Fruit fly (Drosophila melanogaster): ENCODE results near the gene CG31029.

DNA sequence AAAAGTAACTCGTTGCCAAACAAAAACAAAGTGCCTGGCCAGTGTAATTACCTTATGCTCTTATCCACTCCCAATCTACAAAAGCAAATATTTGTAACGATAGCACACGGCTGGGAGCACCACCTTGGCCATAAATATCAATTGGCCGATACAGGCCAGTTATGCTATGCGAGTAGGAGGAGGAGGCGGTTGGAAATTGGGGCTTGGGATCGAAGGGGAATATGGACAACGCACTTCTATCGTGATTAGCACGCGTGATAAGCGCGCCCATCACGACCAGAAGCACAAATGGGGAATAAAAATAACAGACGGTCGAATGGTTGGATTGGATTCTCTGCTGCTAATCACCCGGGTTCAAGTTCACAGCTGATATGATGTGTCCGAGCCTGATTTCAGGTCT lies 25.6 kb downstream of the CG31029 start:
- TF ChIP-seq tj (GFP tag; optimal IDR thresholded peaks at IDR 0.05) = no peak
- no peak for TF ChIP-seq CG14711 (tag; optimal IDR thresholded peaks at IDR 0.05)

Measured in whole organism, adult.